Fruit fly (Drosophila melanogaster): Measurements from ENCODE around the gene CG17712.
A peak's percentile ranks its signal among the peaks of the same experiment; 100 is the strongest.

The CG17712 gene

dm6 chr2L:1723135-1723936, 28.6 kb downstream of the CG17712 start (continued):
- TF ChIP-seq CG8924 (tag; optimal IDR thresholded peaks at IDR 0.05), result peak; percentile 19
- TF ChIP-seq CG15269 (tag; optimal IDR thresholded peaks at IDR 0.05), result peak; percentile 50
- TF ChIP-seq CoRest (tag; optimal IDR thresholded peaks at IDR 0.05), result peak; percentile 23
- no peak for TF ChIP-seq Sry-δ (GFP tag; optimal IDR thresholded peaks at IDR 0.05)
- TF ChIP-seq fru (optimal IDR thresholded peaks at IDR 0.05), result no peak
- TF ChIP-seq CG17359 (tag; optimal IDR thresholded peaks at IDR 0.05), result peak; percentile 45
- TF ChIP-seq Fer3 (tag; optimal IDR thresholded peaks at IDR 0.05), result peak; percentile 11
- TF ChIP-seq CTCF (GFP tag; optimal IDR thresholded peaks at IDR 0.05), result no peak
- TF ChIP-seq cad (GFP tag; optimal IDR thresholded peaks at IDR 0.05), result no peak
- peak; percentile 19; the same call in 1 of the 2 replicates for TF ChIP-seq CG14014 (GFP tag; IDR thresholded peaks at IDR 0.05)
- no peak for TF ChIP-seq CkIIα-i1 (GFP tag; IDR thresholded peaks at IDR 0.05)
- peak; percentile 46 for TF ChIP-seq CG18599 (GFP tag; optimal IDR thresholded peaks at IDR 0.05)
- no peak for TF ChIP-seq CG10267 (tag; optimal IDR thresholded peaks at IDR 0.05)
- no peak for TF ChIP-seq Hmx (GFP tag; optimal IDR thresholded peaks at IDR 0.05)
- TF ChIP-seq chm (GFP tag; IDR thresholded peaks at IDR 0.05), result 0 out of 2 replicates have a peak, but pooled peaks have one; percentile 46
- TF ChIP-seq CG1233 (GFP tag; optimal IDR thresholded peaks at IDR 0.05), result peak; percentile 14
- TF ChIP-seq CG1602 (GFP tag; optimal IDR thresholded peaks at IDR 0.05), result no peak
- TF ChIP-seq D19A (tag; optimal IDR thresholded peaks at IDR 0.05), result peak; percentile 85
- no peak for TF ChIP-seq gsb (GFP tag; IDR thresholded peaks at IDR 0.05)
- no peak; the same call in 1 of the 2 replicates for TF ChIP-seq CG31441 (GFP tag; IDR thresholded peaks at IDR 0.05)
- TF ChIP-seq chinmo (GFP tag; IDR thresholded peaks at IDR 0.05; ENCODE audit: partially characterized antibody), result peak; percentile 43; the same call in 1 of the 4 replicates
- TF ChIP-seq Sox102F (GFP tag; optimal IDR thresholded peaks at IDR 0.05), result peak; percentile 23
- TF ChIP-seq Pdp1 (GFP tag; optimal IDR thresholded peaks at IDR 0.05), result no peak
- peak; percentile 34; the same call in 1 of the 2 replicates for TF ChIP-seq slbo (GFP tag; IDR thresholded peaks at IDR 0.05)
- no peak for TF ChIP-seq Kr (GFP tag; optimal IDR thresholded peaks at IDR 0.05)
- TF ChIP-seq vnd (GFP tag; IDR thresholded peaks at IDR 0.05; ENCODE audit: partially characterized antibody), result no peak
- no peak for TF ChIP-seq CG30403 (GFP tag; optimal IDR thresholded peaks at IDR 0.05)
- TF ChIP-seq CG33557 (GFP tag; optimal IDR thresholded peaks at IDR 0.05), result no peak
- no peak for TF ChIP-seq CG1792 (GFP tag; optimal IDR thresholded peaks at IDR 0.05)
- peak; percentile 9 for TF ChIP-seq Fer1 (GFP tag; optimal IDR thresholded peaks at IDR 0.05)
- TF ChIP-seq dmrt11E (tag; optimal IDR thresholded peaks at IDR 0.05), result no peak
- TF ChIP-seq CG10274 (GFP tag; optimal IDR thresholded peaks at IDR 0.05), result peak; percentile 99
- peak; percentile 8 for TF ChIP-seq CG12104 (GFP tag; optimal IDR thresholded peaks at IDR 0.05)
- no peak for TF ChIP-seq nmo (GFP tag; optimal IDR thresholded peaks at IDR 0.05)
- TF ChIP-seq zfh1 (GFP tag; IDR thresholded peaks at IDR 0.05), result 0 out of 3 replicates have a peak, but pooled peaks have one; percentile 32
- TF ChIP-seq CG14667 (GFP tag; IDR thresholded peaks at IDR 0.05), result no peak
- no peak for TF ChIP-seq CG30431 (GFP tag; optimal IDR thresholded peaks at IDR 0.05)
- TF ChIP-seq Stat92E (GFP tag; optimal IDR thresholded peaks at IDR 0.05), result peak in 1 of 3 experiments; percentile 11
- TF ChIP-seq lilli (GFP tag; optimal IDR thresholded peaks at IDR 0.05), result peak; percentile 39
- no peak for TF ChIP-seq jing (GFP tag; optimal IDR thresholded peaks at IDR 0.05)
- peak; percentile 66 for TF ChIP-seq CG4360 (GFP tag; IDR thresholded peaks at IDR 0.05)
- no peak for TF ChIP-seq CG5180 (GFP tag; optimal IDR thresholded peaks at IDR 0.05)
- no peak for TF ChIP-seq zen2 (GFP tag; IDR thresholded peaks at IDR 0.05; ENCODE audit: partially characterized antibody)
- TF ChIP-seq br (optimal IDR thresholded peaks at IDR 0.05), result no peak
- TF ChIP-seq lab (GFP tag; optimal IDR thresholded peaks at IDR 0.05), result peak; percentile 20
- TF ChIP-seq cato (GFP tag; optimal IDR thresholded peaks at IDR 0.05; ENCODE audit: borderline replicate concordance), result peak; percentile 9
- no peak for TF ChIP-seq CG1647 (GFP tag; optimal IDR thresholded peaks at IDR 0.05)
- TF ChIP-seq grn (GFP tag; optimal IDR thresholded peaks at IDR 0.05), result peak; percentile 43
- peak; percentile 65 for TF ChIP-seq CG15601 (tag; optimal IDR thresholded peaks at IDR 0.05)
